Fruit fly (Drosophila melanogaster) whole organism, larva: ENCODE measurements around the gene Irp-1B.

Experiments used
- noc ChIP-seq: fragments of 200-800 bp; sonication (Bioruptor generic); optimal IDR thresholded peaks from 3 replicates; lab custom pipeline; 2019; ENCODE audit warnings: missing biosample characterization, mild to moderate bottlenecking, missing genetic modification characterization, moderate library complexity

The Irp-1B gene

dm6 chr3R:10412550-10413459 is at the start of gene Irp-1B, which contains the start of gene Rrp46:
Gene Irp-1B (minus strand): TSS chr3R:10412869.
Gene Rrp46 (plus strand): TSS chr3R:10413301.
- no peak for TF ChIP-seq noc

- no peak for TF ChIP-seq noc
Measured at dm6 chr3R:10454909-10455308, 42.2 kb upstream of the Irp-1B start.

dm6 chr3R:10448957-10449356 is 36.3 kb upstream of the Irp-1B start:
- no peak for TF ChIP-seq noc

- no peak for TF ChIP-seq noc
Measured at dm6 chr3R:10436989-10437388, 24.3 kb upstream of the Irp-1B start.

- TF ChIP-seq noc = no peak
Measured at dm6 chr3R:10434489-10434888, 21.8 kb upstream of the Irp-1B start, which contains the start of gene Cyp12e1. Gene Cyp12e1 (plus strand): TSS chr3R:10434789.

dm6 chr3R:10433408-10433980 is 20.8 kb upstream of the Irp-1B start:
- no peak for TF ChIP-seq noc

dm6 chr3R:10431089-10431488 is 18.4 kb upstream of the Irp-1B start:
- TF ChIP-seq noc = no peak

- TF ChIP-seq noc = no peak
Measured at dm6 chr3R:10428324-10428723, 15.7 kb upstream of the Irp-1B start, which contains the start of gene CG46270. Gene CG46270 (minus strand): TSS chr3R:10428424.

dm6 chr3R:10421167-10421566 is 8.5 kb upstream of the Irp-1B start:
- TF ChIP-seq noc = no peak

- no peak for TF ChIP-seq noc
Measured at dm6 chr3R:10415923-10416322, 3.3 kb upstream of the Irp-1B start, which contains the start of gene CG6345. Gene CG6345 (minus strand): TSS chr3R:10416046.

- TF ChIP-seq noc = peak; percentile 92
Measured at dm6 chr3R:10411752-10412549, 718 bp downstream of the Irp-1B start.

dm6 chr3R:10407658-10408057 is 5.0 kb downstream of the Irp-1B start:
- TF ChIP-seq noc = no peak

- no peak for TF ChIP-seq noc
Measured at dm6 chr3R:10407066-10407465, 5.6 kb downstream of the Irp-1B start, which contains the start of gene CG6325. Gene CG6325 (minus strand): TSS chr3R:10407285.

- no peak for TF ChIP-seq noc
Measured at dm6 chr3R:10403940-10404339, 8.7 kb downstream of the Irp-1B start.

- TF ChIP-seq noc = no peak
Measured at dm6 chr3R:10400732-10401131, 11.9 kb downstream of the Irp-1B start, which contains the start of gene mthl11. Gene mthl11 (plus strand): TSS chr3R:10401032.

dm6 chr3R:10395233-10395815 is 17.3 kb downstream of the Irp-1B start:
- TF ChIP-seq noc = no peak
